Worm (Caenorhabditis elegans) whole organism, dauer: ENCODE measurements around the gene srw-42.

ENCODE experiments used
- unc-62 ChIP-seq: sonication (generic microtip); optimal IDR thresholded peaks from 2 replicates; lab custom pipeline; 2017; ENCODE audit warnings: missing biosample characterization, missing genetic modification reagents, missing genetic modification characterization

srw-42 gene

ce11 chrV:16693732-16694131 lies at the start of gene srw-42:
Gene srw-42, minus strand, starts transcription at chrV:16693832.
- TF ChIP-seq unc-62 (GFP tag; lab: Kevin White, UChicago), result no peak

- no peak for TF ChIP-seq unc-62 (GFP tag; lab: Kevin White, UChicago)
Observed at ce11 chrV:16742123-16742522, 48.5 kb upstream of the srw-42 start, which contains the start of gene T25E12.6. Gene T25E12.6, plus strand, starts transcription at chrV:16742423.

ce11 chrV:16739100-16739499 lies 45.5 kb upstream of the srw-42 start, which contains the start of the genes clec-29 and clec-39:
Gene clec-29, minus strand, starts transcription at chrV:16739200.
Gene clec-39, plus strand, starts transcription at chrV:16739268.
- TF ChIP-seq unc-62 (GFP tag; lab: Kevin White, UChicago), result no peak

ce11 chrV:16735518-16735917 lies 41.9 kb upstream of the srw-42 start, which contains the start of the genes clec-38 and clec-34:
Gene clec-38, minus strand, starts transcription at chrV:16735618.
Gene clec-34, plus strand, starts transcription at chrV:16735765.
- TF ChIP-seq unc-62 (GFP tag; lab: Kevin White, UChicago), result no peak

- TF ChIP-seq unc-62 (GFP tag; lab: Kevin White, UChicago), result no peak
Observed at ce11 chrV:16733681-16734080, 40.0 kb upstream of the srw-42 start, which contains the start of gene T25E12.16. Gene T25E12.16, minus strand, starts transcription at chrV:16733781.

- TF ChIP-seq unc-62 (GFP tag; lab: Kevin White, UChicago), result no peak
Observed at ce11 chrV:16731600-16731999, 38.0 kb upstream of the srw-42 start, which contains the start of gene srz-100. Gene srz-100, plus strand, starts transcription at chrV:16731900.

ce11 chrV:16729961-16730360 lies 36.3 kb upstream of the srw-42 start, which contains the start of gene srz-99:
Gene srz-99, plus strand, starts transcription at chrV:16730261.
- TF ChIP-seq unc-62 (GFP tag; lab: Kevin White, UChicago), result no peak

ce11 chrV:16728431-16728830 lies 34.8 kb upstream of the srw-42 start, which contains the start of gene fbxa-127:
Gene fbxa-127, plus strand, starts transcription at chrV:16728731.
- no peak for TF ChIP-seq unc-62 (GFP tag; lab: Kevin White, UChicago)

- no peak for TF ChIP-seq unc-62 (GFP tag; lab: Kevin White, UChicago)
Observed at ce11 chrV:16726915-16727314, 33.3 kb upstream of the srw-42 start, which contains the start of gene T25E12.14. Gene T25E12.14, plus strand, starts transcription at chrV:16727215.

- no peak for TF ChIP-seq unc-62 (GFP tag; lab: Kevin White, UChicago)
Observed at ce11 chrV:16725955-16726354, 32.3 kb upstream of the srw-42 start.

ce11 chrV:16724574-16724973 lies 30.9 kb upstream of the srw-42 start:
- no peak for TF ChIP-seq unc-62 (GFP tag; lab: Kevin White, UChicago)

ce11 chrV:16723744-16724143 lies 30.1 kb upstream of the srw-42 start, which contains the start of gene nhr-112:
Gene nhr-112, minus strand, starts transcription at chrV:16723844.
- TF ChIP-seq unc-62 (GFP tag; lab: Kevin White, UChicago), result no peak

- TF ChIP-seq unc-62 (GFP tag; lab: Kevin White, UChicago), result no peak
Observed at ce11 chrV:16716574-16716973, 22.9 kb upstream of the srw-42 start, which contains the start of gene srh-137. Gene srh-137, minus strand, starts transcription at chrV:16716674.

- no peak for TF ChIP-seq unc-62 (GFP tag; lab: Kevin White, UChicago)
Observed at ce11 chrV:16713797-16714196, 20.2 kb upstream of the srw-42 start.

ce11 chrV:16706549-16706948 lies 12.9 kb upstream of the srw-42 start, which contains the start of gene clec-9:
Gene clec-9, minus strand, starts transcription at chrV:16706649.
- TF ChIP-seq unc-62 (GFP tag; lab: Kevin White, UChicago), result no peak

ce11 chrV:16699752-16700259 lies 6.2 kb upstream of the srw-42 start, which contains the start of gene Y70C5C.1:
Gene Y70C5C.1, plus strand, starts transcription at chrV:16700209.
- no peak for TF ChIP-seq unc-62 (GFP tag; lab: Kevin White, UChicago)

- TF ChIP-seq unc-62 (GFP tag; lab: Kevin White, UChicago), result no peak
Observed at ce11 chrV:16697178-16697577, 3.5 kb upstream of the srw-42 start, which contains the start of gene srw-41. Gene srw-41, plus strand, starts transcription at chrV:16697478.
